Fruit fly (Drosophila melanogaster): ENCODE data around the gene Prosalpha6.

The Prosalpha6 gene

DNA sequence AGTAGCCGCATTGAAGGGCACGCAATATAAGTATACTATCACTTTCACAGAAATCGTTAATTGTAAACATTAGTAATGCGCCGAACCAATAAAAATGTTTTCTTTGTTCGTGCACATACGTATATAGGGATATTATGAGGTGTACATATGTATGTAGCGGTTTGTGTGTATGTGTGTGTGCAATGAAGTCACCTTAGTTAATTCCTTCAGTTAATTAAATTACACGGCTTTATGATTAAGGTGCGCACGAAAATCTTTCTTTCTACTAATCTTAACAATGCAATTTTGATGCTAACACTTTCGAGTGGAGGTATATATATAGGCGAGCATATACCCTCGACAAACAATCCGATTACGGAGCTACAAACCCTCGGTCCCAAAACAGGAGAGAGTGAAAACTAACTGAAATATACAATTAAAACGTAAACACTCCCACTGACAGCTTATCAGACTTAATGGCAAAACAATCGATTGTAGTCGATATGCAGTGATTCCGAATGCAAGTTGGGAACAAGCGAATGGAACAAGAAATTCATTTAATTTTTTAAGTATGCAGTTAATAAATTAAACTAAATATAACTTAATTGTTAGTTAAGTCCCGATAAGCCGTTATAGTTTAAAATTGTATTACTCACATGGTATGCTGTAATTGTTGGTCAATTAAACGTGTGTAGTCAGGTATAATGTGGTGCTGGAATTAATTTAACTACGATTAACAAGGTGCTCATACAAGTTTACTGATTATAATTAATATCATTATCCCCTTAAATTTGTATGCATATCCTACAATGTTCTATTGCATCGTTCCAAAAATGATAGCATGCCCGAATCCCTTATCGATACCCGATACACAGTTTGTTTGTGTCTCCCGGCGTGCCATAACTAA is at the start of gene Prosalpha6, which contains the start of gene Npc1a:
TSS of gene Prosalpha6 (plus strand) at position 851 of the 886 bp plus-strand sequence.
TSS of gene Npc1a (minus strand) at position 716 of the 886 bp plus-strand sequence.
- no peak for TF ChIP-seq noc (tag; optimal IDR thresholded peaks at IDR 0.05)

dm6 chr2L:10172402-10172801 is 48.7 kb upstream of the Prosalpha6 start, which contains the start of gene CG13137:
Gene CG13137, plus strand, starts transcription at chr2L:10172702.
- TF ChIP-seq noc (tag; optimal IDR thresholded peaks at IDR 0.05), result no peak

dm6 chr2L:10180182-10180779 is 40.9 kb upstream of the Prosalpha6 start, which contains the start of gene CG44153:
Gene CG44153, minus strand, starts transcription at chr2L:10180256.
- no peak for TF ChIP-seq noc (tag; optimal IDR thresholded peaks at IDR 0.05)

DNA sequence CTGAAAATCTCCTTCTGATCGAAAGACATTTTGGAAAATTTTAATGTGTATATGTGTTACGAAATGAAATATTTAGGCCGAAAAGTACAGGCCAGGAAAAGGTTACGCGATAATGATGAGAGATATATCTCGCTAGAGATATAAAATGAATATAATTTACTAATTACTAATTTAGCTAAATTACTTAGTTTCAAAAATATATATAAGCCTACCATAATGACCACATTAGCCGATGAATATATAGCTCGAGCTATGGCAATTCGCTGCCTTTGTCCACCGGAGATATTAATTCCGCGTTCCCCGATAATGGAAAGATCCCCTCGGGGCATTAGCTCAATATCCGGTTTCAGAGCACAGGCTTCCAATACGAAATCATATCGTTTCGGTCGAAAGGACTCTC is 29.8 kb upstream of the Prosalpha6 start, which contains the start of gene Fum4:
TSS of gene Fum4 (minus strand) at position 101 of the 400 bp plus-strand sequence.
- no peak for TF ChIP-seq noc (tag; optimal IDR thresholded peaks at IDR 0.05)

- no peak for TF ChIP-seq noc (tag; optimal IDR thresholded peaks at IDR 0.05)
Observed at dm6 chr2L:10198911-10199310, 22.2 kb upstream of the Prosalpha6 start, which contains the start of gene Sur. Gene Sur, minus strand, starts transcription at chr2L:10199117.

DNA sequence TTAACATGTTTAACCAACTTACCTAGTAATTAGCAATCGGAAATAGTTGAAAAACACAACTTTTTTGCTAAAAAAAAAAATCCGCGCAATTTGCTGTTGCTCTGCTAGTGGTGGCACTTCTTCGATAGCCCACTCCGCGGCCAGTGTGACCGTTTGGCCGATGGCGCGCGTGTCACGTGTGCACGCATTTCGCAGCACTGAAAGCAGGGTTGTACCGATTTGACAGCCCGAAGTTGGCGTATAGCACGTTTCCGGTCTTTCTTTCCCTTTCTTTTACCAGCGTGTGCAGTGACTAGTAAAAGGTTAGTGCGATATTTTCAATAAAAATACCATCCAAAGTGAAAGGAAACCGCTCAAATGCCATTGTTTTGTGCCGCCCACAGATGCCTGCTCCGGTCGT is 20.3 kb upstream of the Prosalpha6 start, which contains the start of the genes Ripalpha and RpL7:
TSS of gene Ripalpha (minus strand) at position 128 of the 400 bp plus-strand sequence.
TSS of gene RpL7 (plus strand) at position 158 of the 400 bp plus-strand sequence.
- TF ChIP-seq noc (tag; optimal IDR thresholded peaks at IDR 0.05), result peak; percentile 88

- TF ChIP-seq noc (tag; optimal IDR thresholded peaks at IDR 0.05), result no peak
Observed at dm6 chr2L:10201743-10202142, 19.4 kb upstream of the Prosalpha6 start.

dm6 chr2L:10203933-10204509 is 17.1 kb upstream of the Prosalpha6 start, which contains the start of gene CG34159:
Gene CG34159, minus strand, starts transcription at chr2L:10204317.
- TF ChIP-seq noc (tag; optimal IDR thresholded peaks at IDR 0.05), result peak; percentile 13

dm6 chr2L:10205940-10206339 is 15.2 kb upstream of the Prosalpha6 start:
- no peak for TF ChIP-seq noc (tag; optimal IDR thresholded peaks at IDR 0.05)

DNA sequence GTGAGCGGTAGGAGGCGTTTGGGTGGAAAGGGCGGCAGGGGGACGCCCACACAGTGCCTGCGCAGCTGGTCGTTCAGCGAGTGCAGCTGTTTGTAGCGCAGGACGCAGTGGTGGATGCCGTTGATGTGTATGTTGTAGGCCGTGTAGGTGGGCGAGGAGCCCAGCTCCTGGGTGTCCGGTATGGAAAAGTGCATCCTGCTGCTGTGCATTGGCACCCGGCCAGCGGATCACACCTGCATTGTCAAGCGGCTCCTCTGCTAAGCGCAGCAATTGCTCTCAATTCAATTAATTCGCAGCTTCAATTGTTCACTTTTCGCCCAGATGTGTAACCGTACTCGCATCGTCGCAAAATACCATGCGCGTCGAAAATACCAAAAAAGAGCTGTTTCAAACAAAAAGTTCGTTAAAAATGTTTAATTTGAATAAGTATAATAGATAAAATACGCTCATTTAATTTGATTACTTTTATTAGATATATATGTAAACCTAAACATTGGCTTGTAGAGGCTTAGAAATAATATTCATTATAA is 14.5 kb upstream of the Prosalpha6 start, which contains the start of gene Snx17:
TSS of gene Snx17 (minus strand) at position 329 of the 530 bp plus-strand sequence.
- no peak for TF ChIP-seq noc (tag; optimal IDR thresholded peaks at IDR 0.05)

dm6 chr2L:10208799-10209794 is 12.1 kb upstream of the Prosalpha6 start, which contains the start of gene CG5731:
Gene CG5731, minus strand, starts transcription at chr2L:10209744.
- TF ChIP-seq noc (tag; optimal IDR thresholded peaks at IDR 0.05), result no peak

- TF ChIP-seq noc (tag; optimal IDR thresholded peaks at IDR 0.05), result no peak
Observed at dm6 chr2L:10210631-10211557, 10.3 kb upstream of the Prosalpha6 start, which contains the start of the genes CG5727 and ath. Gene CG5727, minus strand, starts transcription at chr2L:10210681. Gene ath, plus strand, starts transcription at chr2L:10211143.

- no peak for TF ChIP-seq noc (tag; optimal IDR thresholded peaks at IDR 0.05)
Observed at dm6 chr2L:10220010-10220409, 1.1 kb upstream of the Prosalpha6 start.

Data from whole organism, larva.